Worm (Caenorhabditis elegans): Measurements from ENCODE around the gene srd-59.

ce11 chrII:7239705-7240104 is 34.2 kb downstream of the srd-59 start:
- TF ChIP-seq dao-5 (tag; optimal IDR thresholded peaks at IDR 0.05) (no peak), him-1 (tag; optimal IDR thresholded peaks at IDR 0.05) (no peak), W03F9.2 (tag; optimal IDR thresholded peaks at IDR 0.05) (no peak)

Measured in whole organism, L4/young adult.